Worm (Caenorhabditis elegans) whole organism, early embryonic: ENCODE measurements around the gene F08F1.3.

ENCODE experiments used
- B0310.2 ChIP-seq: sonication (generic microtip); optimal IDR thresholded peaks from 2 replicates; lab custom pipeline; 2016; ENCODE audit warnings: mild to moderate bottlenecking, missing genetic modification characterization, missing compliant biosample characterization
- F13C5.2 ChIP-seq: sonication (generic microtip); optimal IDR thresholded peaks from 2 replicates; lab custom pipeline; 2017; ENCODE audit warnings: mild to moderate bottlenecking, missing genetic modification characterization, inconsistent platforms, missing compliant biosample characterization
- aly-1 ChIP-seq: sonication (generic microtip); optimal IDR thresholded peaks from 2 replicates; lab custom pipeline; 2016; ENCODE audit warnings: missing genetic modification characterization, missing compliant biosample characterization
- ama-1 ChIP-seq: fragments of 150-350 bp; optimal IDR thresholded peaks from 2 replicates; lab custom pipeline; 2014
- ceh-13 ChIP-seq: fragments of 200-800 bp; sonication (Bioruptor generic); optimal IDR thresholded peaks from 2 replicates; lab custom pipeline; 2018; ENCODE audit warnings: mild to moderate bottlenecking, missing genetic modification characterization, missing compliant biosample characterization
- ceh-36 ChIP-seq: sonication (generic microtip); optimal IDR thresholded peaks from 2 replicates; lab custom pipeline; 2016; ENCODE audit warnings: missing genetic modification characterization, inconsistent platforms, missing compliant biosample characterization
- ets-7 ChIP-seq: sonication (generic microtip); optimal IDR thresholded peaks from 2 replicates; lab custom pipeline; 2016; ENCODE audit warnings: missing genotype, missing genetic modification characterization, missing compliant biosample characterization
- flt-1 ChIP-seq: fragments of 200-800 bp; sonication (Bioruptor generic); IDR thresholded peaks from 2 replicates; pipeline ENCODE4 v1.3.6; 2022; ENCODE audit warnings: missing genetic modification characterization, missing compliant biosample characterization
- hmbx-1 ChIP-seq: sonication (generic microtip); optimal IDR thresholded peaks from 2 replicates; lab custom pipeline; 2016; ENCODE audit warnings: mild to moderate bottlenecking, missing genetic modification characterization, missing compliant biosample characterization
- hmg-4 ChIP-seq: fragments of 200-800 bp; sonication (Bioruptor generic); optimal IDR thresholded peaks from 2 replicates; lab custom pipeline; 2018; ENCODE audit warnings: mild to moderate bottlenecking, missing genetic modification characterization, missing compliant biosample characterization
- hnd-1 ChIP-seq: sonication (generic microtip); optimal IDR thresholded peaks from 2 replicates; lab custom pipeline; 2016; ENCODE audit warnings: missing genetic modification characterization, missing compliant biosample characterization
- pes-1 ChIP-seq: fragments of 200-800 bp; sonication (Bioruptor generic); IDR thresholded peaks from 2 replicates; pipeline ENCODE4 v1.3.6; 2022; ENCODE audit warnings: missing genetic modification reagents, missing genetic modification characterization, missing compliant biosample characterization
- scrt-1 ChIP-seq: fragments of 200-800 bp; sonication (Bioruptor generic); IDR thresholded peaks from 2 replicates; pipeline ENCODE4 v1.3.6; 2022; ENCODE audit warnings: missing genetic modification characterization, missing compliant biosample characterization
- sea-1 ChIP-seq: fragments of 200-800 bp; sonication (Bioruptor generic); conservative IDR thresholded peaks from 2 replicates; pipeline ENCODE4 v1.3.6; 2022; ENCODE audit warnings: missing genetic modification characterization, missing compliant biosample characterization
- tbx-11 ChIP-seq: fragments of 200-800 bp; sonication (Bioruptor generic); IDR thresholded peaks from 2 replicates; pipeline ENCODE4 v1.3.6; 2022; ENCODE audit warnings: missing genetic modification characterization, missing compliant biosample characterization
- tbx-37 ChIP-seq: fragments of 200-800 bp; sonication (Bioruptor generic); conservative IDR thresholded peaks from 2 replicates; pipeline ENCODE4 v1.3.6; 2022; ENCODE audit warnings: missing genetic modification reagents, missing genetic modification characterization, missing compliant biosample characterization
- tra-4 ChIP-seq: sonication (generic microtip); optimal IDR thresholded peaks from 2 replicates; lab custom pipeline; 2017; ENCODE audit warnings: missing genetic modification characterization, missing compliant biosample characterization

The F08F1.3 gene

DNA sequence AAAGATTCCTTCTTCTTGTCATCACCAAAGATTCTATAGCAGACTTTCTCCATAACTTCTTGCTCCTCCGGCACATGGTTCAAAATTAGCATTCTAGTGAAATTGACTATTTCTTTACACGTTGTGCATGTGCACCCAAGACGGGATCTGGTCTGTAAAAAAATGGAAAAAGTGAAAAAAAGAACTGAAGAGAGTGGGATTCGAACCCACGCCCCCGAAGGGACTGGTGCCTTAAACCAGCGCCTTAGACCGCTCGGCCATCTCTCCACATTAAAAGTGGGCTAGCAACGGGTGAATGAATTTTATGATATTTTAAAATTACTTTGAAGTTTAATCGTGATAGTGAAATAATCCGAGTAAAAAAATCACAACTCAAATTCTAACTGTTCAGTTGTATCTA, 10.9 kb upstream of the F08F1.3 start:
- TF ChIP-seq scrt-1 (no peak), aly-1 (no peak), hnd-1 (no peak), tbx-11 (GFP tag; lab: Robert Waterston, UW) (no peak), hmbx-1 (tag; lab: Kevin White, UChicago) (no peak), sea-1 (GFP tag; lab: Robert Waterston, UW) (no peak), tbx-37 (GFP tag; lab: Robert Waterston, UW) (no peak), F13C5.2 (tag; lab: Kevin White, UChicago) (no peak), flt-1 (no peak), pes-1 (GFP tag; lab: Robert Waterston, UW) (no peak), ets-7 (tag; lab: Kevin White, UChicago) (no peak), B0310.2 (tag; lab: Kevin White, UChicago) (no peak), hmg-4 (no peak), ama-1 (lab: Kevin White, UChicago) (no peak), ceh-36 (tag; lab: Kevin White, UChicago) (no peak), tra-4 (tag; lab: Kevin White, UChicago) (no peak), ceh-13 (GFP tag; lab: Kevin White, UChicago) (no peak)

DNA sequence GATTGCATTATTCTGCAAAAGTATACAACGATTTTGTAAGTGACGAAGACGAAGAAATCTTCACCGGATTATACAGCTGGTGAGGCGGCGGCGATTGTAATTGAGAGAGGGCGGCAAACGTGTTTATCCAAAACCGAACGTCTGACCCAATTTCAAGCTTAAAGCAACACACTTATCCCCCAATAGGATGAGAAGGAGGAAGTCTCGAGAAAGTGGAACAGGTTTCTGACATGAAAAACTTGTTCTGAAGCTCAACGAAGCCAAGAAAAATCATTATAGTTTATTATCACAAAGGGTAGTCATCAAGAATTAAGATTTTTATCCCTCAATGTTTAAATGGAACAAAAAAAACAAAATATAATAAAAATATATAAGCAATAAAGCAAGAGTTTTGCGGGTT, 10.3 kb upstream of the F08F1.3 start, which contains the start of gene spp-13:
Gene spp-13, minus strand, starts transcription at position 143 of the 400 bp plus-strand sequence.
- peak; percentile 56 for TF ChIP-seq ama-1 (lab: Kevin White, UChicago)
- no peak for TF ChIP-seq hnd-1

DNA sequence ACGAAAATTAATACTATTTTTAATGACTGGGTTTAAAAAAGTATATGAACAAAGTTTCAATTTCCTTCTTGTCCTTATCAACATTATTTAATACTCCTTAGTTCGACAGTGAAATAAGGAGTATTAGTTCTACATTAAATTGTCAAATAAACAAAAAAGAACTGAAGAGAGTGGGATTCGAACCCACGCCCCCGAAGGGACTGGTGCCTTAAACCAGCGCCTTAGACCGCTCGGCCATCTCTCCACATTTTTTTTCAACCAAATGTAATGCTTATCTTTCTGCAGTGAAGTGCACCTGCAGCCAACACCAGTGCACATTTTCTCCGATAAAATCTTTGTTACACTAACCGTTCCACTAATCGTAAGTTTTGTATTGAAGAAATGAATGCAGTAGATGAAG, 9.4 kb upstream of the F08F1.3 start:
- 0 out of 2 replicates have a peak, but pooled peaks have one; percentile 21 for TF ChIP-seq pes-1 (GFP tag; lab: Robert Waterston, UW)
- TF ChIP-seq tbx-37 (GFP tag; lab: Robert Waterston, UW), result no peak

DNA sequence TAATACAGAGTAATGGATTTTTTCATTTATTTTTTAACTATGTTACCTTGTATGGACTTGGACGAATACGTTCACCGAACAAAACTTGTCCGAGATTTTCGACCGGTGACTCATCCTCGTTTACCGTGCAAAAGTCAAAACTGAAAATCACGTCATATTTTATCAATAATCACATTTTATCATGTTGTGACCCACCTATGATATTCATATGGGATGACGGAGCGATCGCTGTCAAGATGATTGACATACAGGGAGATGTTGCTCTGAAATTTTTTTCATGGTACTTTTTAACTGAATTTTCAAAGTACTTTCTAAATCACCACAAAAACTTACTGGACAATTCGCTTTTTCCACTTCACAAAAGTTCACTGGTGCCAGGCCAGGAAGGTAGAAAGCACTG, 7.0 kb upstream of the F08F1.3 start:
- TF ChIP-seq tra-4 (tag; lab: Kevin White, UChicago), result no peak
- no peak for TF ChIP-seq ceh-36 (tag; lab: Kevin White, UChicago)
- no peak for TF ChIP-seq B0310.2 (tag; lab: Kevin White, UChicago)
- no peak for TF ChIP-seq ets-7 (tag; lab: Kevin White, UChicago)
- TF ChIP-seq ama-1 (lab: Kevin White, UChicago), result no peak
- no peak for TF ChIP-seq tbx-11 (GFP tag; lab: Robert Waterston, UW)
- no peak for TF ChIP-seq ceh-13 (GFP tag; lab: Kevin White, UChicago)
- TF ChIP-seq hmg-4, result no peak
- no peak for TF ChIP-seq scrt-1
- TF ChIP-seq tbx-37 (GFP tag; lab: Robert Waterston, UW), result no peak
- no peak for TF ChIP-seq aly-1
- no peak for TF ChIP-seq F13C5.2 (tag; lab: Kevin White, UChicago)
- TF ChIP-seq hnd-1, result no peak
- no peak for TF ChIP-seq sea-1 (GFP tag; lab: Robert Waterston, UW)

DNA sequence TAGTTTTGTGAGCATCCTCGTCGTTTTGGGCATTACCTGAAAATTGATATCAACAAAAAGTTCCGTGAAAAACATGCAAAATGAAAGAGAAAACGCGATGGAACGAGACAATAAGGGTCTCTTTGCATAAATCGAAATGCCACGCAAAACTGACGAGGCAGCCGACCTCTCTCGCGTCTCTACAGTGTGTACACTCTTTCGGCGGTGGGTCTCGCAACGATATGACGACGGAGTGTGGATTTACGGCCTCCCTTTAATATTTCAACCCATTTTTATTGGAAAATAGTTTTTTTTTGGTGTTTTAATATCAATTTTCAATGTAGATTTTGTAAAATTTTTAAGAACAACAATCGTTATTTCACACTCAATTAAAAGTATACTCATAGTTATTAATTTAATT, 6.6 kb upstream of the F08F1.3 start, which contains the start of gene tag-123:
Gene tag-123, minus strand, starts transcription at position 36 of the 400 bp plus-strand sequence.
- TF ChIP-seq hmbx-1 (tag; lab: Kevin White, UChicago) (no peak), pes-1 (GFP tag; lab: Robert Waterston, UW) (no peak), flt-1 (no peak), scrt-1 (0 out of 2 replicates have a peak, but pooled peaks have one; percentile 27), hmg-4 (peak; percentile 41), F13C5.2 (tag; lab: Kevin White, UChicago) (peak; percentile 42)

DNA sequence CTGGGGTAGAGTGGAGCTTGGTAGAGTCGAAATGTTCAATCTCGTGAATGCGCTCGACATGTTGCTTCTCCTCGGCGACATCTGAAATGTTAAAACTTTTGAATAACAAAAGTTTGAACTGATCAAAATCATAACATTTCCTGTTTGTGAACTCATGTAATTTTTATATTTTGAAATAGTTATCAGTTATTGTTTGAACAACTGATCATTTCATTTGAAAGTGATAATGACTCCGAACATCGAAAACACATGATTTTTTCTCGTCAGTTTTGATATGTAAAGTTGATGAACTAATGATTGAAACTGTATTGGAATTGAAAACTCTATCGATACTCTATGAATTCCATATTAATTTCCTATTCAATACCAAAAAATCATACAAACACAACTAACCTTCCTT, 5.4 kb upstream of the F08F1.3 start:
- TF ChIP-seq F13C5.2 (tag; lab: Kevin White, UChicago), result no peak
- TF ChIP-seq ets-7 (tag; lab: Kevin White, UChicago), result no peak
- TF ChIP-seq tbx-11 (GFP tag; lab: Robert Waterston, UW), result no peak
- no peak for TF ChIP-seq hmbx-1 (tag; lab: Kevin White, UChicago)
- no peak for TF ChIP-seq aly-1
- TF ChIP-seq tra-4 (tag; lab: Kevin White, UChicago), result no peak
- TF ChIP-seq tbx-37 (GFP tag; lab: Robert Waterston, UW), result no peak
- TF ChIP-seq hmg-4, result no peak
- no peak for TF ChIP-seq flt-1

DNA sequence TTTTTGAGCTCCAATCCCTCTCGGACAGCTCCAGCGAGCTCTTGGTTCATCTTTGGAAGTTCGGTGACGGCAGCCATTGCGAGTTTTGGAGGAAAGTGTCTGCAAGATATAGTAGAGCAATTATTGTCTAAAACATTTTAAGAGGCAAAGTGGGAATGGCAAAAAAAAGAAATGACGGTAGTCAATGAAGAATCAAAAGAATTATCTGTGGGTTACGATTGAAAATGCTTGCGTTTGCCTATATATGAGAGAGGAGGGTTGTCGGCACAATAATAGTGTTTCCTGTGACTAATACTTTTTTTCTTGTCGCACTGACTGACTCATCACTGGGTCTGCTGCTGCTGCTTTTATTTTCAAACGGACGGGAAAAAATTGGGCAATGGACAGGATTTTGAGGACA, 5.0 kb upstream of the F08F1.3 start, which contains the start of gene tth-1:
Gene tth-1, minus strand, starts transcription at position 101 of the 400 bp plus-strand sequence.
- TF ChIP-seq sea-1 (GFP tag; lab: Robert Waterston, UW), result no peak
- TF ChIP-seq tbx-11 (GFP tag; lab: Robert Waterston, UW), result 0 out of 2 replicates have a peak, but pooled peaks have one; percentile 18

DNA sequence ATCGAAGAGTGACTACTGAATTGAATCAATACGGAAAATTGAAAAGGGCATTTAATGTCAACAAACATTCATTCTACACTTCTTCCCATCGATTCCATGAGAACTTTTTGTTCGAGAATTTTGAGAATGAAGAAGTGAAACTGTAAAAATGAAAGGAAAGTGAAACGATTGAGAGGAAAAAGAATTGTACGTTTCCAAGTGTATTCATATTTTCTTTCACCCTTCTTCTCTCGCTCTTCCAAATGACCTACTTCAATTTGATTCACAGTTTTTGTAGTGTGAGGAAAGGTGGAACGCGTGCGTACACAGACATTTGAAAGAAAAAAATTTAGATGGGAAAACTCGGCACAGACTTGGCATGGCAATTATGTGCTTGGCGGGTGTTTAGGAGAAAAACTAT, 4.4 kb upstream of the F08F1.3 start:
- TF ChIP-seq B0310.2 (tag; lab: Kevin White, UChicago) (no peak), tbx-37 (GFP tag; lab: Robert Waterston, UW) (no peak), aly-1 (no peak), hnd-1 (no peak), ceh-36 (tag; lab: Kevin White, UChicago) (no peak), hmg-4 (no peak)

DNA sequence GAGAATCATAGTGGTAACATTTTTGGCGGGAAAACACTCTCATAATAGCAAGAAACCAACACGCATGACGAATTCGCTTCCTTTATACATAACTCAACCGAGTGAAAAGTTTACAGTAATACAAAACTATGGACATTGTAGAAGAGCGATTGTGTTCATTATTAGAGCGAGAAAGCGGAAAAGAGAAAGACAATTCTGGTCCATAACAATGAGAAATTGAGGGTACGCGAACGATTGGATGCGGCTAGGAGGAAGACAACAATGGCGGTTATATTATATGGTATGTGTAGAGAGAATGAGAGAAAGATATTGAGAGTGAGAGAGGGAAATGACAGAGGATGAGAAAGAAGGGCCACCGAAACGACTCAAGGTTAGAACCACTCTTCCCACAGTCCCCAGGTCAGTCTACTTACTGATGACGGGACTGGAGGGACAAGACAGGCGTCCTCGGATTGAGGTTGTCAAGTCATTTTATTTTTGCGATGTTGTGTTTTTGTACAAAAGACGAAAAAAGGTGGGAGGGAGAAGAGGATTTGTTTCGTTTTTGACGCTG, 2.4 kb upstream of the F08F1.3 start:
- TF ChIP-seq flt-1 (no peak), F13C5.2 (tag; lab: Kevin White, UChicago) (no peak), pes-1 (GFP tag; lab: Robert Waterston, UW) (no peak), B0310.2 (tag; lab: Kevin White, UChicago) (no peak), hnd-1 (no peak), aly-1 (no peak), ceh-13 (GFP tag; lab: Kevin White, UChicago) (no peak), ama-1 (lab: Kevin White, UChicago) (no peak), tra-4 (tag; lab: Kevin White, UChicago) (no peak), tbx-11 (GFP tag; lab: Robert Waterston, UW) (no peak), ceh-36 (tag; lab: Kevin White, UChicago) (no peak), hmg-4 (no peak), hmbx-1 (tag; lab: Kevin White, UChicago) (no peak), scrt-1 (no peak), tbx-37 (GFP tag; lab: Robert Waterston, UW) (no peak), sea-1 (GFP tag; lab: Robert Waterston, UW) (no peak), ets-7 (tag; lab: Kevin White, UChicago) (no peak)
